Fruit fly (Drosophila melanogaster): Measurements from ENCODE around the gene MFS10.

Gene MFS10

dm6 chrX:13143100-13143499 lies 14.3 kb downstream of the MFS10 start (continued):
- TF ChIP-seq E2f2 (GFP tag; IDR thresholded peaks at IDR 0.05) (no peak), CG5953 (GFP tag; IDR thresholded peaks at IDR 0.05) (no peak), Nf-YC (tag; optimal IDR thresholded peaks at IDR 0.05) (no peak), gro (GFP tag; optimal IDR thresholded peaks at IDR 0.05) (no peak), Ets97D (GFP tag; optimal IDR thresholded peaks at IDR 0.05) (no peak), luna (GFP tag; optimal IDR thresholded peaks at IDR 0.05) (no peak), salm (tag; optimal IDR thresholded peaks at IDR 0.05) (peak; percentile 5), unpg (GFP tag; optimal IDR thresholded peaks at IDR 0.05) (peak; percentile 63), B-H1 (GFP tag; IDR thresholded peaks at IDR 0.05) (0 out of 3 replicates have a peak, but pooled peaks have one; percentile 12), CG32767 (GFP tag; IDR thresholded peaks at IDR 0.05) (0 out of 2 replicates have a peak, but pooled peaks have one; percentile 37), Xbp1 (GFP tag; optimal IDR thresholded peaks at IDR 0.05) (peak; percentile 34), CG4328 (GFP tag; optimal IDR thresholded peaks at IDR 0.05) (no peak), dm (GFP tag; optimal IDR thresholded peaks at IDR 0.05) (no peak), Ssrp (tag; optimal IDR thresholded peaks at IDR 0.05) (peak; percentile 26), Hr3 (GFP tag; optimal IDR thresholded peaks at IDR 0.05) (peak; percentile 5), Trl (optimal IDR thresholded peaks at IDR 0.05) (no peak), Trl (GFP tag; optimal IDR thresholded peaks at IDR 0.05) (no peak), fu2 (GFP tag; optimal IDR thresholded peaks at IDR 0.05) (no peak), vfl (GFP tag; optimal IDR thresholded peaks at IDR 0.05) (no peak), Sin3A (optimal IDR thresholded peaks at IDR 0.05) (no peak), CG3847 (GFP tag; IDR thresholded peaks at IDR 0.05) (no peak), gcm2 (GFP tag; optimal IDR thresholded peaks at IDR 0.05) (no peak), gcm (GFP tag; optimal IDR thresholded peaks at IDR 0.05) (peak; percentile 28), her (GFP tag; optimal IDR thresholded peaks at IDR 0.05) (no peak), Drgx (GFP tag; IDR thresholded peaks at IDR 0.05) (peak; percentile 89), CG7745 (tag; optimal IDR thresholded peaks at IDR 0.05) (no peak), MBD-R2 (GFP tag; IDR thresholded peaks at IDR 0.05) (no peak), CG34224 (GFP tag; IDR thresholded peaks at IDR 0.05; ENCODE audit: partially characterized antibody) (no peak), nom (GFP tag; optimal IDR thresholded peaks at IDR 0.05) (peak; percentile 58), CG10267 (tag; optimal IDR thresholded peaks at IDR 0.05) (peak; percentile 19), kni (GFP tag; optimal IDR thresholded peaks at IDR 0.05) (no peak), HLHmδ (GFP tag; optimal IDR thresholded peaks at IDR 0.05) (no peak), HHEX (GFP tag; optimal IDR thresholded peaks at IDR 0.05) (no peak), ssp (GFP tag; IDR thresholded peaks at IDR 0.05) (no peak), nerfin-1 (tag; optimal IDR thresholded peaks at IDR 0.05) (peak; percentile 11), wdn (GFP tag; IDR thresholded peaks at IDR 0.05) (no peak), CG11695 (GFP tag; IDR thresholded peaks at IDR 0.05) (peak; percentile 52; the same call in 1 of the 3 replicates), CG17328 (GFP tag; IDR thresholded peaks at IDR 0.05) (peak; percentile 59), D19B (GFP tag; optimal IDR thresholded peaks at IDR 0.05) (no peak), NC2β (GFP tag; optimal IDR thresholded peaks at IDR 0.05) (no peak), cwo (GFP tag; optimal IDR thresholded peaks at IDR 0.05) (no peak), CG31388 (GFP tag; optimal IDR thresholded peaks at IDR 0.05) (no peak), pb (GFP tag; optimal IDR thresholded peaks at IDR 0.05) (no peak), CG7271 (tag; optimal IDR thresholded peaks at IDR 0.05) (peak; percentile 76), ato (GFP tag; IDR thresholded peaks at IDR 0.05; ENCODE audit: partially characterized antibody) (no peak), nau (GFP tag; optimal IDR thresholded peaks at IDR 0.05) (peak; percentile 2), D (optimal IDR thresholded peaks at IDR 0.05) (no peak), D (GFP tag; optimal IDR thresholded peaks at IDR 0.05) (peak; percentile 23), dmrt99B (tag; optimal IDR thresholded peaks at IDR 0.05) (peak; percentile 74), Antp (GFP tag; optimal IDR thresholded peaks at IDR 0.05) (no peak), HLH4C (GFP tag; IDR thresholded peaks at IDR 0.05; ENCODE audit: partially characterized antibody) (no peak), ro (GFP tag; IDR thresholded peaks at IDR 0.05) (0 out of 2 replicates have a peak, but pooled peaks have one; percentile 15)

Data from whole organism, embryonic.